Comparison of ENCODE assay signal across 2 fruit fly cellular contexts in genomic region chr2L:9150805-9151204, dm6.
TF ChIP-seq lines count a peak whose summit lies in the region.

No protein-coding gene starts in this region.

- no peak for TF ChIP-seq CTCF in whole organism, embryonic (GFP tag; optimal IDR thresholded peaks at IDR 0.05; lab: Kevin White, UChicago)

TF ChIP-seq in whole organism, embryonic, 481 proteins besides CTCF, POLR2A, EP300 and RAD21 (continues in another document):
- no peak for TF ChIP-seq zen (tag; optimal IDR thresholded peaks at IDR 0.05; lab: Kevin White, UChicago)
- TF ChIP-seq CG1233 (GFP tag; optimal IDR thresholded peaks at IDR 0.05; lab: Kevin White, UChicago): no peak
- no peak for TF ChIP-seq shn (GFP tag; optimal IDR thresholded peaks at IDR 0.05; lab: Kevin White, UChicago)
- TF ChIP-seq corto (GFP tag; optimal IDR thresholded peaks at IDR 0.05; lab: Kevin White, UChicago): no peak
- peak; percentile 29 for TF ChIP-seq cwo (GFP tag; optimal IDR thresholded peaks at IDR 0.05; lab: Kevin White, UChicago)
- no peak for TF ChIP-seq YL-1 (GFP tag; optimal IDR thresholded peaks at IDR 0.05; lab: Kevin White, UChicago)
- TF ChIP-seq en (GFP tag; optimal IDR thresholded peaks at IDR 0.05; lab: Kevin White, UChicago): no peak
- 0 out of 2 replicates have a peak, but pooled peaks have one; percentile 14 for TF ChIP-seq Bgb (GFP tag; IDR thresholded peaks at IDR 0.05; lab: Robert Waterston, UW; ENCODE audit: partially characterized antibody)
- TF ChIP-seq MTF-1 (GFP tag; optimal IDR thresholded peaks at IDR 0.05; lab: Kevin White, UChicago; ENCODE audit: borderline replicate concordance): no peak
- no peak for TF ChIP-seq Hr39 (optimal IDR thresholded peaks at IDR 0.05; lab: Kevin White, UChicago)
- TF ChIP-seq CG3163 (GFP tag; optimal IDR thresholded peaks at IDR 0.05; lab: Kevin White, UChicago): no peak
- no peak for TF ChIP-seq CG14667 (GFP tag; IDR thresholded peaks at IDR 0.05; lab: Robert Waterston, UW)
- TF ChIP-seq CG8290 (GFP tag; optimal IDR thresholded peaks at IDR 0.05; lab: Kevin White, UChicago): no peak
- peak in 1 of 2 experiments; percentile 41 for TF ChIP-seq CG8290 (tag; optimal IDR thresholded peaks at IDR 0.05; lab: Kevin White, UChicago)
- TF ChIP-seq CG11696 (GFP tag; IDR thresholded peaks at IDR 0.05; lab: Robert Waterston, UW): no peak
- TF ChIP-seq CG15269 (tag; optimal IDR thresholded peaks at IDR 0.05; lab: Kevin White, UChicago): peak; percentile 30
- TF ChIP-seq CG2202 (tag; optimal IDR thresholded peaks at IDR 0.05; lab: Kevin White, UChicago): no peak
- TF ChIP-seq CG3281 (GFP tag; optimal IDR thresholded peaks at IDR 0.05; lab: Kevin White, UChicago): no peak
- no peak for TF ChIP-seq CG15011 (GFP tag; optimal IDR thresholded peaks at IDR 0.05; lab: Kevin White, UChicago)
- TF ChIP-seq CG13894 (tag; optimal IDR thresholded peaks at IDR 0.05; lab: Kevin White, UChicago): peak; percentile 78
- no peak for TF ChIP-seq CG6813 (GFP tag; optimal IDR thresholded peaks at IDR 0.05; lab: Kevin White, UChicago)
- TF ChIP-seq amos (GFP tag; IDR thresholded peaks at IDR 0.05; lab: Robert Waterston, UW; ENCODE audit: partially characterized antibody): no peak
- no peak for TF ChIP-seq Lpt (GFP tag; optimal IDR thresholded peaks at IDR 0.05; lab: Kevin White, UChicago)
- TF ChIP-seq CG12769 (tag; optimal IDR thresholded peaks at IDR 0.05; lab: Kevin White, UChicago): peak; percentile 47
- TF ChIP-seq Sin3A (optimal IDR thresholded peaks at IDR 0.05; lab: Kevin White, UChicago): no peak
- peak; percentile 99 for TF ChIP-seq twi (tag; optimal IDR thresholded peaks at IDR 0.05; lab: Kevin White, UChicago)
- peak; percentile 65 for TF ChIP-seq Med (GFP tag; lab: Kevin White, UChicago)
- TF ChIP-seq zen2 (GFP tag; IDR thresholded peaks at IDR 0.05; lab: Robert Waterston, UW; ENCODE audit: partially characterized antibody): no peak
- TF ChIP-seq PHDP (tag; optimal IDR thresholded peaks at IDR 0.05; lab: Kevin White, UChicago): no peak
- TF ChIP-seq CG8359 (GFP tag; optimal IDR thresholded peaks at IDR 0.05; lab: Kevin White, UChicago; ENCODE audit: borderline replicate concordance): no peak
- TF ChIP-seq CG11247 (GFP tag; IDR thresholded peaks at IDR 0.05; lab: Robert Waterston, UW): no peak
- TF ChIP-seq chinmo (GFP tag; IDR thresholded peaks at IDR 0.05; lab: Robert Waterston, UW; ENCODE audit: partially characterized antibody): peak; percentile 85; the same call in 3 of the 4 replicates
- TF ChIP-seq Dfd (GFP tag; optimal IDR thresholded peaks at IDR 0.05; lab: Kevin White, UChicago): no peak
- no peak for TF ChIP-seq Lim3 (GFP tag; IDR thresholded peaks at IDR 0.05; lab: Robert Waterston, UW)
- TF ChIP-seq CG3407 (GFP tag; optimal IDR thresholded peaks at IDR 0.05; lab: Kevin White, UChicago): no peak
- no peak for TF ChIP-seq CG17361 (GFP tag; IDR thresholded peaks at IDR 0.05; lab: Robert Waterston, UW)
- TF ChIP-seq CG12155 (GFP tag; optimal IDR thresholded peaks at IDR 0.05; lab: Kevin White, UChicago): no peak
- no peak for TF ChIP-seq CG17612 (GFP tag; IDR thresholded peaks at IDR 0.05; lab: Robert Waterston, UW)
- TF ChIP-seq CG9932 (GFP tag; IDR thresholded peaks at IDR 0.05; lab: Robert Waterston, UW): no peak
- no peak for TF ChIP-seq grau (tag; optimal IDR thresholded peaks at IDR 0.05; lab: Kevin White, UChicago)
- no peak for TF ChIP-seq B-H1 (GFP tag; IDR thresholded peaks at IDR 0.05; lab: Robert Waterston, UW)
- TF ChIP-seq bigmax (GFP tag; optimal IDR thresholded peaks at IDR 0.05; lab: Kevin White, UChicago): no peak
- no peak for TF ChIP-seq CG12219 (GFP tag; optimal IDR thresholded peaks at IDR 0.05; lab: Kevin White, UChicago)
- peak; percentile 63 for TF ChIP-seq sd (tag; optimal IDR thresholded peaks at IDR 0.05; lab: Kevin White, UChicago)
- no peak for TF ChIP-seq row (GFP tag; IDR thresholded peaks at IDR 0.05; lab: Robert Waterston, UW)
- no peak for TF ChIP-seq Fer2 (tag; optimal IDR thresholded peaks at IDR 0.05; lab: Kevin White, UChicago)
- TF ChIP-seq p53 (GFP tag; optimal IDR thresholded peaks at IDR 0.05; lab: Kevin White, UChicago): no peak

TF ChIP-seq in whole organism, pupa, 21 proteins besides CTCF, POLR2A, EP300 and RAD21:
- TF ChIP-seq D1 (tag; optimal IDR thresholded peaks at IDR 0.05; lab: Kevin White, UChicago) (no peak), CG9948 (tag; optimal IDR thresholded peaks at IDR 0.05; lab: Kevin White, UChicago) (no peak), CG4496 (GFP tag; IDR thresholded peaks at IDR 0.05; lab: Robert Waterston, UW) (0 out of 3 replicates have a peak, but pooled peaks have one; percentile 7)
